Fruit fly (Drosophila melanogaster): ENCODE data around the gene crm.

dm6 chrX:2686930-2687329 is 51.6 kb downstream of the crm start:
- TF ChIP-seq CG8478 (optimal IDR thresholded peaks at IDR 0.05): no peak
- TF ChIP-seq CTCF (optimal IDR thresholded peaks at IDR 0.05): no peak
